Worm (Caenorhabditis elegans) whole organism, mixed stage, embryonic: ENCODE data around the gene F08H9.2.

Experiments
- blmp-1 ChIP-seq: fragments of 150-350 bp; optimal IDR thresholded peaks from 2 replicates; lab custom pipeline; 2014; ENCODE audit warnings: missing biosample characterization, missing genetic modification characterization
- elt-1 ChIP-seq: sonication (generic microtip); optimal IDR thresholded peaks from 2 replicates; lab custom pipeline; 2017; ENCODE audit warnings: missing genetic modification characterization, mild to moderate bottlenecking, missing compliant biosample characterization, antibody characterized with exemption, moderate library complexity, borderline replicate concordance; ENCODE audit not compliant: insufficient read depth
- elt-3 ChIP-seq: fragments of 150-350 bp; optimal IDR thresholded peaks from 2 replicates; lab custom pipeline; 2014; ENCODE audit warnings: missing biosample characterization, missing genetic modification characterization
- flh-1 ChIP-seq: fragments of 200-800 bp; sonication (Bioruptor generic); optimal IDR thresholded peaks from 2 replicates; lab custom pipeline; 2018; ENCODE audit warnings: mild to moderate bottlenecking, missing genetic modification characterization, moderate library complexity, missing compliant biosample characterization
- mab-5 ChIP-seq: fragments of 150-350 bp; optimal IDR thresholded peaks from 2 replicates; lab custom pipeline; 2014; ENCODE audit warnings: missing biosample characterization, missing genetic modification characterization
- nhr-2 ChIP-seq: fragments of 150-350 bp; optimal IDR thresholded peaks from 2 replicates; lab custom pipeline; 2014; ENCODE audit warnings: missing biosample characterization, missing genetic modification characterization
- nhr-237 ChIP-seq: fragments of 150-350 bp; optimal IDR thresholded peaks from 2 replicates; lab custom pipeline; 2014; ENCODE audit warnings: missing biosample characterization, missing genetic modification characterization
- snpc-4 ChIP-seq: fragments of 150-350 bp; optimal IDR thresholded peaks from 2 replicates; lab custom pipeline; 2014; ENCODE audit warnings: missing biosample characterization, missing genetic modification characterization
- sptf-1 ChIP-seq: sonication (generic microtip); optimal IDR thresholded peaks from 2 replicates; lab custom pipeline; 2017; ENCODE audit warnings: mild to moderate bottlenecking, missing genetic modification characterization, moderate library complexity, missing compliant biosample characterization

- no peak for TF ChIP-seq flh-1 (GFP tag; lab: Kevin White, UChicago)
- TF ChIP-seq snpc-4, result no peak
- no peak for TF ChIP-seq nhr-237 (tag; lab: Kevin White, UChicago)
- TF ChIP-seq blmp-1 (tag; lab: Kevin White, UChicago), result no peak
- no peak for TF ChIP-seq nhr-2 (tag; lab: Kevin White, UChicago)
- peak; percentile 92 for TF ChIP-seq elt-1
- TF ChIP-seq sptf-1 (tag; lab: Kevin White, UChicago), result peak; percentile 30
- TF ChIP-seq mab-5, result no peak
- peak; percentile 14 for TF ChIP-seq elt-3 (tag; lab: Kevin White, UChicago)
These were observed 45.3 kb downstream of the F08H9.2 start for ce11 chrV:14505745-14506214.
